Worm (Caenorhabditis elegans) whole organism, late embryonic: Measurements from ENCODE around the gene mel-28.
"Not testable (repeated sequence)": the region's sequence is repeated elsewhere in the genome, so short reads cannot be mapped to it uniquely, and the experiment has no call there.

Source experiments
- ama-1 ChIP-seq: fragments of 150-350 bp; optimal IDR thresholded peaks from 2 replicates; lab custom pipeline; 2014
- che-1 ChIP-seq: sonication (generic microtip); optimal IDR thresholded peaks from 2 replicates; lab custom pipeline; 2016; ENCODE audit warnings: mild to moderate bottlenecking, missing genetic modification characterization, missing compliant biosample characterization
- dve-1 ChIP-seq: sonication (generic microtip); optimal IDR thresholded peaks from 2 replicates; lab custom pipeline; 2017; ENCODE audit warnings: antibody characterized with exemption, mild to moderate bottlenecking, missing genetic modification characterization, missing compliant biosample characterization
- elt-2 ChIP-seq: sonication (generic microtip); optimal IDR thresholded peaks from 2 replicates; lab custom pipeline; 2016; ENCODE audit warnings: missing genetic modification reagents, missing genetic modification characterization, missing compliant biosample characterization
- nfya-1 ChIP-seq: sonication (generic microtip); optimal IDR thresholded peaks from 2 replicates; lab custom pipeline; 2017; ENCODE audit warnings: missing genetic modification characterization, mild to moderate bottlenecking, missing compliant biosample characterization, antibody characterized with exemption, moderate library complexity
- pqm-1 ChIP-seq: sonication (generic microtip); optimal IDR thresholded peaks from 2 replicates; lab custom pipeline; 2016; ENCODE audit warnings: missing genetic modification characterization, missing compliant biosample characterization
- ref-2 ChIP-seq: sonication (generic microtip); optimal IDR thresholded peaks from 2 replicates; lab custom pipeline; 2016; ENCODE audit warnings: missing genetic modification characterization, missing compliant biosample characterization
- sdc-2 ChIP-seq: sonication (generic microtip); optimal IDR thresholded peaks from 2 replicates; lab custom pipeline; 2016; ENCODE audit warnings: missing genotype, missing genetic modification characterization, missing compliant biosample characterization

ce11 chrIII:4742620-4743019, 43.3 kb upstream of the mel-28 start, which contains the start of gene twk-6:
- TF ChIP-seq elt-2 (tag; lab: Kevin White, UChicago); dve-1 (tag; lab: Kevin White, UChicago); ref-2 (tag; lab: Kevin White, UChicago); sdc-2 (tag; lab: Kevin White, UChicago); ama-1 (lab: Kevin White, UChicago); pqm-1 (tag; lab: Kevin White, UChicago); che-1 (tag; lab: Kevin White, UChicago); nfya-1 (tag; lab: Kevin White, UChicago): not testable (repeated sequence)
